Worm (Caenorhabditis elegans): ENCODE results near the gene Y53F4B.26.

Y53F4B.26 gene

ce11 chrII:15167340-15167739 is 26.6 kb upstream of the Y53F4B.26 start, which contains the start of gene gst-28:
Gene gst-28, minus strand, starts transcription at chrII:15167577.
- TF ChIP-seq ztf-29 (GFP tag; IDR thresholded peaks at IDR 0.05) (no peak), flt-1 (GFP tag; IDR thresholded peaks at IDR 0.05) (no peak), ref-1 (GFP tag; conservative IDR thresholded peaks at IDR 0.05) (no peak), med-1 (GFP tag; optimal IDR thresholded peaks at IDR 0.05; ENCODE audit: insufficient read depth) (no peak), tab-1 (GFP tag; IDR thresholded peaks at IDR 0.05) (no peak), T22C8.4 (GFP tag; IDR thresholded peaks at IDR 0.05) (no peak), ztf-23 (GFP tag; IDR thresholded peaks at IDR 0.05) (no peak), cog-1 (tag; optimal IDR thresholded peaks at IDR 0.05) (no peak), klf-2 (GFP tag; conservative IDR thresholded peaks at IDR 0.05) (no peak)

DNA sequence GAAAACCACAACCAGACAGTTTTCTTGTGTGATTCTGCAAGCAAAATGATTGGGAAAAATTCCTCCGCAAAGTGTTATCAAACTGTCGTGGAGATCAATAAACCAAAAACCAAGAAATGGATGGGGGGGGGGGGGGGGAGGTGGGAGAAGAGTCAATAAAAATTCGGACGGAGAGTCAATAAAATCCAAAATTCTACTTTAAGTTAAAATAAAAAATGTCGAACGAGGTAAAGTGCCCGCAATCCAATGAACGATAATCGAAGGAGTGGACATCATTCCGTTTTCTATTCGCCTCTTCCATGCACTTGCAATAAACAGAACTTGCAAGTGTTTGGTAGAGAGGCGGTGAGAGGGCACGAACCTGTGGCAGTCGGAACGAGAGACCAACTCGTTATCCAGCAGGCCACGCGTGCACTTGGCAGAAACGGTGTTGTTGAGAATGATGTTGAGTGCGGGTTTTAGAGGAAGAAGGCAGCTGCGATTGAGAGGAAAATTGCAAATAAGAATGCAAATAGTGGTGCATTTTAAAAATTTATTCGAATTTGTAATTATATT is 25.0 kb upstream of the Y53F4B.26 start, which contains the start of gene gst-27:
Gene gst-27, minus strand, starts transcription at position 51 of the 555 bp plus-strand sequence.
- peak; percentile 57 for TF ChIP-seq T22C8.4 (GFP tag; IDR thresholded peaks at IDR 0.05)
- TF ChIP-seq ztf-23 (GFP tag; IDR thresholded peaks at IDR 0.05) = peak; percentile 89
- TF ChIP-seq tab-1 (GFP tag; IDR thresholded peaks at IDR 0.05) = peak; percentile 93
- TF ChIP-seq med-1 (GFP tag; optimal IDR thresholded peaks at IDR 0.05; ENCODE audit: insufficient read depth) = peak; percentile 41
- TF ChIP-seq klf-2 (GFP tag; conservative IDR thresholded peaks at IDR 0.05) = peak; percentile 79
- peak; percentile 76 for TF ChIP-seq cog-1 (tag; optimal IDR thresholded peaks at IDR 0.05)
- TF ChIP-seq ztf-29 (GFP tag; IDR thresholded peaks at IDR 0.05) = peak; percentile 88
- peak; percentile 94 for TF ChIP-seq flt-1 (GFP tag; IDR thresholded peaks at IDR 0.05)
- TF ChIP-seq ref-1 (GFP tag; conservative IDR thresholded peaks at IDR 0.05) = peak; percentile 76

DNA sequence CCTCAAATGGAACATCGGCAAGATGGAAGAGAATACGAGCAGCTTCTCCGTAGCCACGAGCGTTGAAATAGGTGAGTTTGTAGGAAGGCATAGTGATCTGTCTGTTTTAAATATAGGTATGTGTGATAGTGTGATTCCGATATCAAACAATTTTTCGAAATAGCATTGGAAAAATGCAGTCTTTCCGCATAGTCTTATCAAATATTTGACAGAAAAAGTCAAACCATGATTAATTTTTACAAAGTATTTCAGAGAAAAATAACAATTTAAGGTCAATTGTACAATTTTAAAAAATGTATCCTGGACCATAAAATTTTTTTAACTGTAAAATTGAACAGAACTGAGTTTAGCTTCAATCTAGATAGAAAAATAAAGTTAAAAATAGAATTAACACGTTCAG is 23.7 kb upstream of the Y53F4B.26 start, which contains the start of gene gst-26:
Gene gst-26, minus strand, starts transcription at position 101 of the 400 bp plus-strand sequence.
- TF ChIP-seq med-1 (GFP tag; optimal IDR thresholded peaks at IDR 0.05; ENCODE audit: insufficient read depth) (no peak), cog-1 (tag; optimal IDR thresholded peaks at IDR 0.05) (no peak), klf-2 (GFP tag; conservative IDR thresholded peaks at IDR 0.05) (no peak), flt-1 (GFP tag; IDR thresholded peaks at IDR 0.05) (no peak), ztf-29 (GFP tag; IDR thresholded peaks at IDR 0.05) (no peak), ztf-23 (GFP tag; IDR thresholded peaks at IDR 0.05) (no peak), T22C8.4 (GFP tag; IDR thresholded peaks at IDR 0.05) (no peak), tab-1 (GFP tag; IDR thresholded peaks at IDR 0.05) (no peak), ref-1 (GFP tag; conservative IDR thresholded peaks at IDR 0.05) (no peak)

DNA sequence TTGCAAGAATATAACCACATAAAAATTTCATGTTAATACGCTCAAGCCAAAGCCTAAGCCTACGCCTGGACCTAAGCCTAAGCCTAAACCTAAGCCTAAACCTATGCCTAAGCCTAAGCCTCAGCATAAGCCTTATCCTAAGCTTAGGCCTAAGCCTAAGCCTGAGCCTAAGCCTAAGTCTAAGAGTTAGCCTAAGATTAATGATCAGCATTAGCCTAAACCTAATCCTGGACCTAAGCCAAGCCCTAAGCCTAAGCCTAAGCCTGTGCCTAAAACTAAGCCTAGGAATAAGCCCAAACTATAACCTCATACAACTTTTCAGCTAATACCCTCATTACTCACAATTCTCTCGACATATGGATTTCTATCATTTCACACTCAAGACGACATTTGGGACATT is 17.6 kb upstream of the Y53F4B.26 start:
- TF ChIP-seq T22C8.4 (GFP tag; IDR thresholded peaks at IDR 0.05) (no peak), cog-1 (tag; optimal IDR thresholded peaks at IDR 0.05) (no peak), med-1 (GFP tag; optimal IDR thresholded peaks at IDR 0.05; ENCODE audit: insufficient read depth) (no peak), ztf-29 (GFP tag; IDR thresholded peaks at IDR 0.05) (no peak), ref-1 (GFP tag; conservative IDR thresholded peaks at IDR 0.05) (no peak), klf-2 (GFP tag; conservative IDR thresholded peaks at IDR 0.05) (no peak), ztf-23 (GFP tag; IDR thresholded peaks at IDR 0.05) (no peak), flt-1 (GFP tag; IDR thresholded peaks at IDR 0.05) (no peak)

DNA sequence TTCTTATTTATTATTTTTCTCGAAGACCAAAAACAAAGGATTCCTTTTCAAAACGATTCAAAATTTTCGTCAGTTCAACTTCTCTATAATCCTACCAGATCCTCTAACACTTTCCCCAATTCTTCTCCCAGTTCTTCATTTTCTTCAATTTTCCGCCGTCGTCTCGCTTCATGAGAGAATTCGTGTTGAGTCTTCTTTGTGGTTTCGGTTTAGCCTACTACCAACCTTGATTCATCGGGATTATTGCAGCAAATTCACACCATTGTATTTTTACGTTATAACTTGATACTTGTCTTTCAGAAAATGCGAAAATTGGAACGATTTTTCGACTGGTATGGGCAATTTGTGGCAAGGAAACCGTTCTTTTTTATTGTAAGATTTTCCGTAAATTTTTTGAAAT is 17.1 kb upstream of the Y53F4B.26 start, which contains the start of gene ptr-20:
Gene ptr-20, plus strand, starts transcription at position 301 of the 400 bp plus-strand sequence.
- TF ChIP-seq cog-1 (tag; optimal IDR thresholded peaks at IDR 0.05) (no peak), ztf-29 (GFP tag; IDR thresholded peaks at IDR 0.05) (no peak), med-1 (GFP tag; optimal IDR thresholded peaks at IDR 0.05; ENCODE audit: insufficient read depth) (no peak), ref-1 (GFP tag; conservative IDR thresholded peaks at IDR 0.05) (no peak), klf-2 (GFP tag; conservative IDR thresholded peaks at IDR 0.05) (no peak)

DNA sequence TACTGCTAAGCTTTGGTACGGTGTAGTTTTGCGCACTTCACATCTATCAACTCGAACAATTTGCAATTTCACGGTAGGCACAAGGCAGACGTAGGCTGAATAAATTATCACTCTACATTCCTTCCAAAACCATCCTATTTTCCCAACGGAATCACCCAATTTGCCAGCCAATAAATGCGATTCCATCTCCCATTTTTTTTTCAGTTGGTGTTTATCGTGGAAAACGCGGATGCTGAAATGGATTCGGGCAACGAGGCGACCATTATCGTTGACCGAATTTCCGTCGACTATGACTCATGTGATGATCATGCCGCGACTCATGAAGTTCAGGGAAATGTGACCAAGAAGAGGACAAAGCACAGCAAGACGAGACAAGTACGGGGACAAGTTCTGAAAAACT is 7.7 kb upstream of the Y53F4B.26 start:
- TF ChIP-seq ztf-23 (GFP tag; IDR thresholded peaks at IDR 0.05) (no peak), ref-1 (GFP tag; conservative IDR thresholded peaks at IDR 0.05) (no peak), flt-1 (GFP tag; IDR thresholded peaks at IDR 0.05) (no peak), T22C8.4 (GFP tag; IDR thresholded peaks at IDR 0.05) (no peak), tab-1 (GFP tag; IDR thresholded peaks at IDR 0.05) (no peak), ztf-29 (GFP tag; IDR thresholded peaks at IDR 0.05) (no peak), klf-2 (GFP tag; conservative IDR thresholded peaks at IDR 0.05) (no peak), cog-1 (tag; optimal IDR thresholded peaks at IDR 0.05) (no peak), med-1 (GFP tag; optimal IDR thresholded peaks at IDR 0.05; ENCODE audit: insufficient read depth) (no peak)

- TF ChIP-seq ztf-23 (GFP tag; IDR thresholded peaks at IDR 0.05) = no peak
- TF ChIP-seq T22C8.4 (GFP tag; IDR thresholded peaks at IDR 0.05) = no peak
- TF ChIP-seq ref-1 (GFP tag; conservative IDR thresholded peaks at IDR 0.05) = no peak
- TF ChIP-seq cog-1 (tag; optimal IDR thresholded peaks at IDR 0.05) = no peak
- TF ChIP-seq ztf-29 (GFP tag; IDR thresholded peaks at IDR 0.05) = no peak
Measured at ce11 chrII:15145594-15145993, 4.8 kb upstream of the Y53F4B.26 start, which contains the start of gene Y53F4B.27. Gene Y53F4B.27, plus strand, starts transcription at chrII:15145894.

DNA sequence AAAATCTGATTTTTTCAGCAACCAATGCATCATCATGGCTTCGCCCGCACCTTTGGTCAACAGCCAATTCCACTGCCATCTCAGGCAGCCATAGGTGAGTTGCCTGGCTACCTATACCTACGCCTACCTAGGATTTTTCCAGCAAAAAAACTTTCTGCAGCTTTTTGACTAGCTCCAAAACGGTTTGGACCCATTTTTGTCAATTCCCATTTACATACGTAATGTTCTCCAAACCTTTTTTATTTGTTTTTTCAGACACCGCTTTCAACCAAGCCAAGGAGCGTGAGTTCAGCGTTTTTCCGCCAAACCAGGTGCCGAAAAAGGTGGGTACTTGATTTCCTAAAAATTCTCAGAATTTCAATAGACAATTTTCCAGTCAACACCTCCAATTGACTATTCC is 2.9 kb upstream of the Y53F4B.26 start:
- TF ChIP-seq T22C8.4 (GFP tag; IDR thresholded peaks at IDR 0.05) (no peak), flt-1 (GFP tag; IDR thresholded peaks at IDR 0.05) (no peak), ztf-29 (GFP tag; IDR thresholded peaks at IDR 0.05) (no peak)

ce11 chrII:15135886-15136285 is 4.9 kb downstream of the Y53F4B.26 start, which contains the start of gene Y53F4B.25:
Gene Y53F4B.25, plus strand, starts transcription at chrII:15136186.
- TF ChIP-seq flt-1 (GFP tag; IDR thresholded peaks at IDR 0.05) (no peak), T22C8.4 (GFP tag; IDR thresholded peaks at IDR 0.05) (no peak)

DNA sequence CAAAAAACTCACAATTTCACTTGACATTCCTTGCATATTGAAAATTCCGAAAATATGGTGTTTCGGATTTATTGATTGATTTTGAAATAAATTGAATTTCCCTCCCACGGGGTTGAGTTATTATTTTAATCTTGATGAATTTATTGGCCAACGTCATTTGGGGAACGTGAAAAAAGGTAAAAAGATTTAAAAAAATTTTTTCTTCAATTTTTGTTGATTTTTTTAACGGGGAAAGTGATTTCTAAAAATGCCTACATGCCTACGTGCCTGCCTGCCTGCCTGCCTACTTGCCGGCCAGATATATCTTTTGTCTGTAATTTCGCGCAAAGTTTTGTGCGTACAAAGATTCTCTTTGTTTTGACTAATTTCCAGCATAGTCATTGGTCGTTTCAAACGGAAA is 6.4 kb downstream of the Y53F4B.26 start, which contains the start of gene Y53F4B.24:
Gene Y53F4B.24, minus strand, starts transcription at position 101 of the 400 bp plus-strand sequence.
- TF ChIP-seq T22C8.4 (GFP tag; IDR thresholded peaks at IDR 0.05) (no peak), ztf-23 (GFP tag; IDR thresholded peaks at IDR 0.05) (no peak), ref-1 (GFP tag; conservative IDR thresholded peaks at IDR 0.05) (no peak), flt-1 (GFP tag; IDR thresholded peaks at IDR 0.05) (no peak), ztf-29 (GFP tag; IDR thresholded peaks at IDR 0.05) (no peak)

Measured in whole organism, midembryonic.